Fruit fly (Drosophila melanogaster) whole organism, embryonic: ENCODE measurements around the gene CG9393.

Source experiments
- Asciz ChIP-seq: fragments of 200-800 bp; sonication (Bioruptor generic); optimal IDR thresholded peaks from 2 replicates; lab custom pipeline; 2017; ENCODE audit warnings: missing biosample characterization, mild to moderate bottlenecking, missing genetic modification characterization, missing genetic modification reagents
- BtbVII ChIP-seq: fragments of 200-800 bp; sonication (Bioruptor generic); optimal IDR thresholded peaks from 3 replicates; lab custom pipeline; 2017; ENCODE audit warnings: missing biosample characterization, mild to moderate bottlenecking, missing genetic modification characterization
- CG10274 ChIP-seq: fragments of 200-800 bp; sonication (Bioruptor generic); optimal IDR thresholded peaks from 3 replicates; lab custom pipeline; 2017; ENCODE audit warnings: missing biosample characterization, mild to moderate bottlenecking, missing genetic modification characterization
- CG10462 ChIP-seq: fragments of 200-800 bp; sonication (Bioruptor generic); optimal IDR thresholded peaks from 2 replicates; lab custom pipeline; 2016; ENCODE audit warnings: missing biosample characterization, missing genetic modification characterization
- CG13775 ChIP-seq: fragments of 200-800 bp; sonication (Bioruptor generic); optimal IDR thresholded peaks from 3 replicates; lab custom pipeline; 2017; ENCODE audit warnings: missing biosample characterization, mild to moderate bottlenecking, missing genetic modification characterization
- CG1602 ChIP-seq: fragments of 200-800 bp; sonication (Bioruptor generic); optimal IDR thresholded peaks from 3 replicates; lab custom pipeline; 2016; ENCODE audit warnings: missing biosample characterization, missing genetic modification characterization
- CG17568 ChIP-seq: fragments of 200-800 bp; sonication (Bioruptor generic); optimal IDR thresholded peaks from 2 replicates; lab custom pipeline; 2018; ENCODE audit warnings: missing biosample characterization, mild to moderate bottlenecking, missing genetic modification characterization, moderate library complexity
- CG18764 ChIP-seq: fragments of 200-800 bp; sonication (Bioruptor generic); optimal IDR thresholded peaks from 3 replicates; lab custom pipeline; 2016; ENCODE audit warnings: missing biosample characterization, missing genetic modification characterization
- CG30020 ChIP-seq: fragments of 200-800 bp; optimal IDR thresholded peaks from 2 replicates; lab custom pipeline; 2019; ENCODE audit warnings: missing biosample characterization, mild to moderate bottlenecking, missing genetic modification characterization, moderate library complexity
- CG32772 ChIP-seq: fragments of 200-800 bp; sonication (Bioruptor generic); IDR thresholded peaks from 2 replicates; pipeline ENCODE4 v1.3.6; 2022; ENCODE audit warnings: missing biosample characterization, missing genetic modification characterization
- CG33213 ChIP-seq: fragments of 200-800 bp; sonication (Bioruptor generic); optimal IDR thresholded peaks from 3 replicates; lab custom pipeline; 2016; ENCODE audit warnings: missing biosample characterization, missing genetic modification characterization
- CG3726 ChIP-seq: fragments of 200-800 bp; sonication (Bioruptor generic); IDR thresholded peaks from 3 replicates; pipeline ENCODE4, ENCODE4 v1.3.6; 2022; ENCODE audit warnings: missing biosample characterization, missing genetic modification characterization
- CG3838 ChIP-seq: fragments of 200-800 bp; sonication (Bioruptor generic); optimal IDR thresholded peaks from 3 replicates; lab custom pipeline; 2016; ENCODE audit warnings: missing biosample characterization, missing genetic modification characterization
- CG3847 ChIP-seq: fragments of 200-800 bp; sonication (Bioruptor generic); IDR thresholded peaks from 2 replicates; pipeline ENCODE4 v1.3.6; 2022; ENCODE audit warnings: missing biosample characterization, missing genetic modification characterization
- CG4404 ChIP-seq: fragments of 200-800 bp; sonication (Bioruptor generic); IDR thresholded peaks from 2 replicates; pipeline ENCODE4 v1.3.6; 2022; ENCODE audit warnings: missing biosample characterization, missing genetic modification characterization
- CG5180 ChIP-seq: fragments of 200-800 bp; sonication (Bioruptor generic); optimal IDR thresholded peaks from 3 replicates; lab custom pipeline; 2017; ENCODE audit warnings: missing biosample characterization, missing genetic modification characterization, mild to moderate bottlenecking, moderate library complexity, missing genetic modification reagents
- CG6854 ChIP-seq: fragments of 200-800 bp; sonication (Bioruptor generic); optimal IDR thresholded peaks from 3 replicates; lab custom pipeline; 2017; ENCODE audit warnings: missing biosample characterization, mild to moderate bottlenecking, missing genetic modification characterization
- CG7928 ChIP-seq: fragments of 200-800 bp; sonication (Bioruptor generic); optimal IDR thresholded peaks from 2 replicates; lab custom pipeline; 2017; ENCODE audit warnings: missing biosample characterization, mild to moderate bottlenecking, missing genetic modification characterization
- CG8359 ChIP-seq: fragments of 200-800 bp; sonication (Bioruptor generic); optimal IDR thresholded peaks from 2 replicates; lab custom pipeline; 2017; ENCODE audit warnings: missing biosample characterization, mild to moderate bottlenecking, missing genetic modification characterization, borderline replicate concordance
- CG8388 ChIP-seq: fragments of 200-800 bp; sonication (Bioruptor generic); optimal IDR thresholded peaks from 2 replicates; lab custom pipeline; 2019; ENCODE audit warnings: missing biosample characterization, mild to moderate bottlenecking, missing genetic modification characterization, moderate library complexity
- CG8924 ChIP-seq: fragments of 200-800 bp; optimal IDR thresholded peaks from 3 replicates; lab custom pipeline; 2019; ENCODE audit warnings: missing biosample characterization, mild to moderate bottlenecking, missing genetic modification characterization, moderate library complexity
- CG9817 ChIP-seq: fragments of 200-800 bp; sonication (Bioruptor generic); optimal IDR thresholded peaks from 2 replicates; lab custom pipeline; 2018; ENCODE audit warnings: missing biosample characterization, mild to moderate bottlenecking, missing genetic modification characterization, moderate library complexity
- CrebB ChIP-seq: fragments of 200-800 bp; sonication (Bioruptor generic); optimal IDR thresholded peaks from 3 replicates; lab custom pipeline; 2018; ENCODE audit warnings: missing biosample characterization, mild to moderate bottlenecking, missing genetic modification characterization
- Dref ChIP-seq: fragments of 200-800 bp; sonication (Bioruptor generic); IDR thresholded peaks from 2 replicates; pipeline ENCODE4 v1.3.6; 2022; ENCODE audit warnings: missing biosample characterization, missing genetic modification characterization
- E2f1 ChIP-seq: fragments of 200-800 bp; sonication (Bioruptor generic); IDR thresholded peaks from 2 replicates; pipeline ENCODE4 v1.3.6; 2022; ENCODE audit warnings: missing biosample characterization, missing genetic modification characterization
- Fer2 ChIP-seq: fragments of 200-800 bp; sonication (Bioruptor generic); optimal IDR thresholded peaks from 2 replicates; lab custom pipeline; 2018; ENCODE audit warnings: missing biosample characterization, mild to moderate bottlenecking, missing genetic modification characterization, moderate library complexity
- GATAe ChIP-seq: fragments of 200-800 bp; sonication (Bioruptor generic); conservative IDR thresholded peaks from 2 replicates; pipeline ENCODE4 v1.3.6; 2022; ENCODE audit warnings: missing biosample characterization, missing genetic modification characterization
- Hr39 ChIP-seq: fragments of >200 bp; optimal IDR thresholded peaks from 2 replicates; lab custom pipeline; 2017
- Max ChIP-seq: fragments of 200-800 bp; sonication (Bioruptor generic); optimal IDR thresholded peaks from 2 replicates; lab custom pipeline; 2016; ENCODE audit warnings: missing biosample characterization, mild to moderate bottlenecking, missing genetic modification characterization
- Myb ChIP-seq: fragments of 200-800 bp; sonication (Bioruptor generic); optimal IDR thresholded peaks from 2 replicates; lab custom pipeline; 2016; ENCODE audit warnings: missing biosample characterization, missing genetic modification characterization
- NFAT ChIP-seq: fragments of 200-800 bp; sonication (Bioruptor generic); IDR thresholded peaks from 2 replicates; pipeline ENCODE4 v1.3.6; 2022; ENCODE audit warnings: missing biosample characterization, missing genetic modification characterization
- Spps ChIP-seq: fragments of 200-800 bp; sonication (Bioruptor generic); optimal IDR thresholded peaks from 2 replicates; lab custom pipeline; 2018; ENCODE audit warnings: missing biosample characterization, mild to moderate bottlenecking, missing genetic modification characterization
- TFAM ChIP-seq: fragments of 200-800 bp; sonication (Bioruptor generic); optimal IDR thresholded peaks from 2 replicates; lab custom pipeline; 2017; ENCODE audit warnings: missing biosample characterization, missing genetic modification characterization, inconsistent platforms
- Xbp1 ChIP-seq: fragments of 200-800 bp; sonication (Bioruptor generic); optimal IDR thresholded peaks from 3 replicates; lab custom pipeline; 2016; ENCODE audit warnings: missing biosample characterization, mild to moderate bottlenecking, missing genetic modification characterization
- Xrp1 ChIP-seq: fragments of 200-800 bp; sonication (Bioruptor generic); IDR thresholded peaks from 2 replicates; pipeline ENCODE4 v1.3.6; 2022; ENCODE audit warnings: missing biosample characterization, missing genetic modification characterization
- ab ChIP-seq: fragments of 200-800 bp; sonication (Bioruptor generic); optimal IDR thresholded peaks from 2 replicates; lab custom pipeline; 2016; ENCODE audit warnings: missing biosample characterization, missing genetic modification characterization
- al ChIP-seq: fragments of 200-800 bp; sonication (Bioruptor generic); IDR thresholded peaks from 2 replicates; pipeline ENCODE4 v1.3.6; 2022; ENCODE audit warnings: missing biosample characterization, missing genetic modification characterization
- aop ChIP-seq: fragments of 200-800 bp; sonication (Bioruptor generic); IDR thresholded peaks from 2 replicates; pipeline ENCODE4 v1.3.6; 2022; ENCODE audit warnings: missing biosample characterization, missing genetic modification characterization
- cas ChIP-seq: fragments of 200-800 bp; sonication (Bioruptor generic); IDR thresholded peaks from 2 replicates; pipeline ENCODE4 v1.3.6; 2022; ENCODE audit warnings: missing biosample characterization, missing genetic modification characterization
- chif ChIP-seq, 2 experiments: fragments of 200-800 bp; sonication (Bioruptor generic); optimal IDR thresholded peaks; 3 replicates each; lab custom pipeline; 2016; ENCODE audit warnings: missing biosample characterization in 2 of 2, missing genetic modification characterization in 2 of 2
- esg ChIP-seq: fragments of 200-800 bp; sonication (Bioruptor generic); conservative IDR thresholded peaks from 2 replicates; pipeline ENCODE4 v1.3.6; 2022; ENCODE audit warnings: missing biosample characterization, missing genetic modification characterization
- ftz-f1 ChIP-seq: fragments of 200-800 bp; sonication (Bioruptor generic); optimal IDR thresholded peaks from 2 replicates; lab custom pipeline; 2016; ENCODE audit warnings: missing biosample characterization, missing genetic modification characterization
- gcm ChIP-seq: fragments of 200-800 bp; sonication (Bioruptor generic); optimal IDR thresholded peaks from 2 replicates; lab custom pipeline; 2019; ENCODE audit warnings: missing biosample characterization, mild to moderate bottlenecking, missing genetic modification characterization, moderate library complexity
- gem ChIP-seq: fragments of 200-800 bp; sonication (Bioruptor generic); optimal IDR thresholded peaks from 2 replicates; lab custom pipeline; 2019; ENCODE audit warnings: missing biosample characterization, mild to moderate bottlenecking, missing genetic modification characterization, moderate library complexity
- nau ChIP-seq: fragments of 200-800 bp; sonication (Bioruptor generic); optimal IDR thresholded peaks from 3 replicates; lab custom pipeline; 2017; ENCODE audit warnings: missing biosample characterization, mild to moderate bottlenecking, missing genetic modification characterization, missing genetic modification reagents
- psq ChIP-seq: fragments of 200-800 bp; sonication (Bioruptor generic); optimal IDR thresholded peaks from 2 replicates; lab custom pipeline; 2017; ENCODE audit warnings: missing biosample characterization, missing genetic modification characterization
- slou ChIP-seq: fragments of 200-800 bp; sonication (Bioruptor generic); optimal IDR thresholded peaks from 3 replicates; lab custom pipeline; 2016; ENCODE audit warnings: missing biosample characterization, missing genetic modification characterization
- tna ChIP-seq: fragments of 200-800 bp; sonication (Bioruptor generic); IDR thresholded peaks from 2 replicates; pipeline ENCODE4 v1.3.6; 2022; ENCODE audit warnings: missing biosample characterization, missing genetic modification characterization; ENCODE audit not compliant: partially characterized antibody
- twi ChIP-seq: fragments of 200-800 bp; optimal IDR thresholded peaks from 2 replicates; lab custom pipeline; 2019; ENCODE audit warnings: missing biosample characterization, mild to moderate bottlenecking, missing genetic modification characterization, moderate library complexity
- wek ChIP-seq: fragments of 200-800 bp; sonication (Bioruptor generic); optimal IDR thresholded peaks from 3 replicates; lab custom pipeline; 2018; ENCODE audit warnings: missing biosample characterization, mild to moderate bottlenecking, missing genetic modification characterization, moderate library complexity

The CG9393 gene

DNA sequence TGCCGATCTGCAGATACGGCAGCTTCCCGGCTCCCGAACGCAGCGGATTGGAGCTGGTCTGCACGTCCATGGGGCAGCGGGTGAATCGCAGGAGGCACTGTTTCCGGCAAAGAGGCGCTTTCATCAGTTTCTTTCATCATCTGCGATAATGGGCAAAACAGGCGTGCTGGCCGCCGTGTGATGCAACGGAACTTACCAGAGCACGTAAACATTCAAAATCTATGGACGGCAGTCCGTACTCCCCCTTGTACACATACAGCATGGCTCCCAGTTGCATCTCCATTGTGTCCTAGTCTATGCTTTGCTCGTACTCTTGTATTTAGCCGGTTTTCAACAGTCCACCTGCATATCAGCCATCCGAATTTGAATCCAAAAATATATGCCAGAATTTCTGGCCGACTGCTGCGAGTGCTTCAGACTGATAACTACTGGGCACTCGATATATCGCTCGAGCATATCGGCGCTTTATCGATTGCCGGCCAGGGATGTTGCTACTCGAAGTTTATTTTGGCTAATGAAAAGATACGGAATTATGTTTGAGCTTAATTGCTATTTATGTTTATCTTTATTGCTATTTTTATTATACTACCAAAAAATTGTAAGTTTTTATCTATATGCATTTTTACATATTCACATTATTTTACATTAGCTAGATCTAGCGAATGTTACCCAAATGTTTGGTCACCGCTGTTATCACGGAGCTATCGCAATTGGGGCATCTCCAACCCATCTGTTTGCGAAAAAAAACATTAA is at the start of gene CG9393, which contains the start of gene Vps45 (continued):
- TF ChIP-seq GATAe (GFP tag; lab: Robert Waterston, UW) (peak; percentile 71), CG32772 (GFP tag; lab: Robert Waterston, UW) (peak; percentile 65), CG17568 (no peak), CG3726 (GFP tag; lab: Robert Waterston, UW) (no peak), Xbp1 (peak; percentile 71), Max (GFP tag; lab: Kevin White, UChicago) (peak; percentile 80), slou (GFP tag; lab: Kevin White, UChicago) (no peak), CG8924 (tag; lab: Kevin White, UChicago) (peak; percentile 68), CrebB (tag; lab: Kevin White, UChicago) (no peak), E2f1 (GFP tag; lab: Robert Waterston, UW) (peak; percentile 16; the same call in 1 of the 2 replicates), CG3838 (GFP tag; lab: Kevin White, UChicago) (no peak), CG30020 (peak; percentile 68), CG9817 (tag; lab: Kevin White, UChicago) (peak; percentile 71), gem (tag; lab: Kevin White, UChicago) (no peak), CG1602 (GFP tag; lab: Kevin White, UChicago) (peak; percentile 62), TFAM (no peak), Fer2 (tag; lab: Kevin White, UChicago) (peak; percentile 58), BtbVII (no peak), psq (GFP tag; lab: Kevin White, UChicago) (peak; percentile 26), CG3847 (GFP tag; lab: Robert Waterston, UW) (peak; percentile 70), wek (no peak), Spps (tag; lab: Kevin White, UChicago) (no peak), twi (tag; lab: Kevin White, UChicago) (peak; percentile 67), CG8359 (GFP tag; lab: Kevin White, UChicago) (no peak), Asciz (no peak), CG4404 (GFP tag; lab: Robert Waterston, UW) (no peak; the same call in none of the 2 replicates), CG13775 (peak; percentile 68), chif (GFP tag; optimal IDR thresholded peaks at IDR 0.05; lab: Kevin White, UChicago) (peak; percentile 38 to 57), aop (GFP tag; lab: Robert Waterston, UW) (no peak), CG8388 (GFP tag; lab: Kevin White, UChicago) (no peak), nau (GFP tag; lab: Kevin White, UChicago) (no peak), Xrp1 (GFP tag; lab: Robert Waterston, UW) (peak; percentile 66), ab (no peak), gcm (GFP tag; lab: Kevin White, UChicago) (no peak), CG10274 (GFP tag; lab: Kevin White, UChicago) (no peak), CG10462 (GFP tag; lab: Kevin White, UChicago) (peak; percentile 37), cas (GFP tag; lab: Robert Waterston, UW) (0 out of 2 replicates have a peak, but pooled peaks have one; percentile 36), ftz-f1 (GFP tag; lab: Kevin White, UChicago) (no peak), CG7928 (GFP tag; lab: Kevin White, UChicago) (peak; percentile 78), CG5180 (GFP tag; lab: Kevin White, UChicago) (no peak), CG6854 (no peak), CG18764 (GFP tag; lab: Kevin White, UChicago) (peak; percentile 33), Dref (GFP tag; lab: Robert Waterston, UW) (peak; percentile 91), Myb (peak; percentile 72), al (GFP tag; lab: Robert Waterston, UW) (peak; percentile 67), esg (GFP tag; lab: Robert Waterston, UW) (peak; percentile 50; the same call in 1 of the 2 replicates), NFAT (GFP tag; lab: Robert Waterston, UW) (peak; percentile 35; the same call in 1 of the 2 replicates), Hr39 (lab: Kevin White, UChicago) (no peak), CG33213 (GFP tag; lab: Kevin White, UChicago) (peak; percentile 12), tna (peak; percentile 87)
